Worm (Caenorhabditis elegans): ENCODE data around the gene cyp-29A4.

DNA sequence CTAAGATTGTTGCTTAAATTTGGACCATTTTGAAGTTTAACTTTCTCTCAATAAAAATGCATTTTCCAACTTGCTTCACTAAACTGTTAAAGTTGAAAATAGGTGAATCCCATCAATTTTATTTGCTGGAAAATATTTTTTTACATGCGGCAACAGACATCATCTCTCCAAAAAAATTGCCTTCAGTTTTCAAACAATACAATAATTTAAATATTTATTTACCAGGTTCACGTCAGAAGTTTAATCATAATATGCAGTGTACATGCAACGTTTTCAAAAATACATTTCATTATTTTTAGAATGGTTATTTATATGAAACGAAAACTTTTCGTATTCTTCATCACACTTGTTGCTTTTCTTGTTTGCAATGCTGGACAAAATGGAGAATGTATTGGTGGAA lies 23.6 kb upstream of the cyp-29A4 start, which contains the start of gene T06E4.5:
- TF ChIP-seq hmg-4 (GFP tag; optimal IDR thresholded peaks at IDR 0.05) (no peak), ama-1 (optimal IDR thresholded peaks at IDR 0.05) (no peak), flt-1 (GFP tag; IDR thresholded peaks at IDR 0.05) (no peak), tbx-11 (GFP tag; IDR thresholded peaks at IDR 0.05) (no peak), ceh-36 (tag; optimal IDR thresholded peaks at IDR 0.05) (no peak), aly-1 (tag; optimal IDR thresholded peaks at IDR 0.05) (no peak)

Measured in whole organism, early embryonic.